Worm (Caenorhabditis elegans) whole organism, young adult: Measurements from ENCODE around the gene Y37A1B.4.

Source experiments
- C17E4.6 ChIP-seq: fragments of 200-800 bp; sonication (Bioruptor generic); IDR thresholded peaks from 2 replicates; pipeline ENCODE4 v1.3.6; 2022; ENCODE audit warnings: missing genetic modification reagents, missing genetic modification characterization, missing compliant biosample characterization
- F10E7.11 ChIP-seq: sonication (generic microtip); optimal IDR thresholded peaks from 2 replicates; lab custom pipeline; 2017; ENCODE audit warnings: mild to moderate bottlenecking, missing genetic modification characterization, moderate library complexity, missing compliant biosample characterization
- F52B5.7 ChIP-seq: sonication (generic microtip); optimal IDR thresholded peaks from 2 replicates; lab custom pipeline; 2016; ENCODE audit warnings: mild to moderate bottlenecking, missing genetic modification characterization, missing compliant biosample characterization
- F57C9.4 ChIP-seq: sonication (generic microtip); optimal IDR thresholded peaks from 2 replicates; lab custom pipeline; 2017; ENCODE audit warnings: mild to moderate bottlenecking, missing genetic modification characterization, missing compliant biosample characterization
- K11D2.4 ChIP-seq: fragments of 200-800 bp; sonication (Bioruptor generic); IDR thresholded peaks from 2 replicates; pipeline ENCODE4 v1.3.6; 2022; ENCODE audit warnings: missing genetic modification reagents, missing genetic modification characterization, missing compliant biosample characterization
- Y53G8AR.9 ChIP-seq: fragments of 200-800 bp; sonication (Bioruptor generic); conservative IDR thresholded peaks from 2 replicates; pipeline ENCODE4 v1.3.6; 2022; ENCODE audit warnings: missing genetic modification reagents, missing genetic modification characterization, missing compliant biosample characterization
- Y56A3A.18 ChIP-seq: fragments of 200-800 bp; sonication (Bioruptor generic); IDR thresholded peaks from 2 replicates; pipeline ENCODE4 v1.3.6; 2022; ENCODE audit warnings: missing genetic modification reagents, missing genetic modification characterization, missing compliant biosample characterization
- Y95B8A.8 ChIP-seq: fragments of 200-800 bp; sonication (Bioruptor generic); IDR thresholded peaks from 2 replicates; pipeline ENCODE4 v1.3.6; 2022; ENCODE audit warnings: missing genetic modification reagents, missing genetic modification characterization, missing compliant biosample characterization
- ZK185.1 ChIP-seq: sonication (generic microtip); optimal IDR thresholded peaks from 2 replicates; lab custom pipeline; 2016; ENCODE audit warnings: mild to moderate bottlenecking, missing genetic modification characterization, missing compliant biosample characterization; ENCODE audit not compliant: poor library complexity, severe bottlenecking
- aptf-3 ChIP-seq: fragments of 200-800 bp; sonication (Bioruptor generic); IDR thresholded peaks from 2 replicates; pipeline ENCODE4 v1.3.6; 2022; ENCODE audit warnings: missing genetic modification characterization, missing compliant biosample characterization
- attf-3 ChIP-seq: fragments of 200-800 bp; sonication (Bioruptor generic); conservative IDR thresholded peaks from 2 replicates; pipeline ENCODE4 v1.3.6; 2022; ENCODE audit warnings: missing genetic modification reagents, missing genetic modification characterization, missing compliant biosample characterization
- attf-5 ChIP-seq: fragments of 200-800 bp; sonication (Bioruptor generic); optimal IDR thresholded peaks from 2 replicates; lab custom pipeline; 2018; ENCODE audit warnings: mild to moderate bottlenecking, missing genetic modification characterization, missing compliant biosample characterization
- cebp-1 ChIP-seq, 2 experiments: fragments of 200-800 bp in 1 of 2; sonication (Bioruptor generic) in 1 of 2; sonication (generic microtip) in 1 of 2; IDR thresholded peaks in 1 of 2; optimal IDR thresholded peaks in 1 of 2; 2 replicates each; pipeline versions ENCODE4 v1.3.6 to Lab custom; 2017 to 2022; ENCODE audit warnings: missing compliant biosample characterization in 2 of 2, missing genetic modification characterization in 2 of 2, mild to moderate bottlenecking in 1 of 2, missing genetic modification reagents in 1 of 2, moderate library complexity in 1 of 2
- ceh-40 ChIP-seq: fragments of 200-800 bp; sonication (Bioruptor generic); IDR thresholded peaks from 2 replicates; pipeline ENCODE4 v1.3.6; 2022; ENCODE audit warnings: missing genetic modification characterization, missing compliant biosample characterization
- ceh-58 ChIP-seq: fragments of 200-800 bp; sonication (Bioruptor generic); IDR thresholded peaks from 2 replicates; pipeline ENCODE4 v1.3.6; 2022; ENCODE audit warnings: missing genetic modification characterization, missing compliant biosample characterization
- ceh-79 ChIP-seq: sonication (generic microtip); optimal IDR thresholded peaks from 2 replicates; lab custom pipeline; 2017; ENCODE audit warnings: mild to moderate bottlenecking, missing genetic modification characterization, missing compliant biosample characterization
- ceh-91 ChIP-seq: fragments of 200-800 bp; sonication (Bioruptor generic); IDR thresholded peaks from 2 replicates; pipeline ENCODE4 v1.3.6; 2022; ENCODE audit warnings: missing genetic modification reagents, missing genetic modification characterization, missing compliant biosample characterization
- dox-1 ChIP-seq: fragments of 200-800 bp; sonication (Bioruptor generic); IDR thresholded peaks from 2 replicates; pipeline ENCODE4 v1.3.6; 2022; ENCODE audit warnings: missing genetic modification reagents, missing genetic modification characterization, missing compliant biosample characterization
- egl-18 ChIP-seq: fragments of 200-800 bp; sonication (Bioruptor generic); IDR thresholded peaks from 2 replicates; pipeline ENCODE4 v1.3.6; 2022; ENCODE audit warnings: missing genetic modification reagents, missing genetic modification characterization, missing compliant biosample characterization
- gei-17 ChIP-seq: fragments of 200-800 bp; sonication (Bioruptor generic); optimal IDR thresholded peaks from 2 replicates; lab custom pipeline; 2018; ENCODE audit warnings: mild to moderate bottlenecking, missing genetic modification characterization, missing compliant biosample characterization
- him-1 ChIP-seq: sonication (generic microtip); optimal IDR thresholded peaks from 2 replicates; lab custom pipeline; 2016; ENCODE audit warnings: missing genotype, missing genetic modification reagents, missing genetic modification characterization, missing compliant biosample characterization
- hlh-26 ChIP-seq: fragments of 200-800 bp; sonication (Bioruptor generic); conservative IDR thresholded peaks from 2 replicates; pipeline ENCODE4 v1.3.6; 2022; ENCODE audit warnings: missing genetic modification reagents, missing genetic modification characterization, missing compliant biosample characterization
- hsf-1 ChIP-seq: fragments of 200-800 bp; sonication (Bioruptor generic); IDR thresholded peaks from 2 replicates; pipeline ENCODE4 v1.3.6; 2022; ENCODE audit warnings: missing genetic modification reagents, missing genetic modification characterization, missing compliant biosample characterization
- lag-1 ChIP-seq: fragments of 200-800 bp; sonication (Bioruptor generic); IDR thresholded peaks from 2 replicates; pipeline ENCODE4 v1.3.6; 2022; ENCODE audit warnings: missing genetic modification reagents, missing genetic modification characterization, missing compliant biosample characterization
- let-607 ChIP-seq, 2 experiments: fragments of 200-800 bp in 1 of 2; sonication (Bioruptor generic) in 1 of 2; sonication (generic microtip) in 1 of 2; optimal IDR thresholded peaks; 2 replicates each; lab custom pipeline; 2016 to 2018; ENCODE audit warnings: mild to moderate bottlenecking in 2 of 2, missing compliant biosample characterization in 2 of 2, missing genetic modification characterization in 2 of 2, moderate library complexity in 2 of 2, missing genotype in 1 of 2
- lin-35 ChIP-seq, 3 experiments: fragments of 150-350 bp in 2 of 3; sonication (generic microtip) in 1 of 3; optimal IDR thresholded peaks; 2 replicates each; lab custom pipeline; 2014 to 2018; ENCODE audit warnings: missing biosample characterization in 3 of 3, missing genetic modification characterization in 3 of 3, missing genetic modification reagents in 3 of 3
- lin-40 ChIP-seq: sonication (generic microtip); optimal IDR thresholded peaks from 2 replicates; lab custom pipeline; 2016; ENCODE audit warnings: missing genetic modification characterization, mild to moderate bottlenecking, missing compliant biosample characterization, missing genotype, missing genetic modification reagents
- lin-54 ChIP-seq: fragments of 200-800 bp; sonication (Bioruptor generic); optimal IDR thresholded peaks from 2 replicates; lab custom pipeline; 2018; ENCODE audit warnings: mild to moderate bottlenecking, missing genetic modification characterization, missing compliant biosample characterization
- lir-1 ChIP-seq: fragments of 200-800 bp; sonication (Bioruptor generic); conservative IDR thresholded peaks from 2 replicates; pipeline ENCODE4 v1.3.6; 2022; ENCODE audit warnings: missing genetic modification reagents, missing genetic modification characterization, missing compliant biosample characterization
- lsy-27 ChIP-seq: sonication (generic microtip); optimal IDR thresholded peaks from 2 replicates; lab custom pipeline; 2017; ENCODE audit warnings: missing genetic modification characterization, mild to moderate bottlenecking, missing compliant biosample characterization, antibody characterized with exemption, missing genotype, borderline replicate concordance; ENCODE audit not compliant: insufficient read depth
- madf-10 ChIP-seq: sonication (generic microtip); optimal IDR thresholded peaks from 2 replicates; lab custom pipeline; 2016; ENCODE audit warnings: mild to moderate bottlenecking, missing genetic modification characterization, missing compliant biosample characterization
- madf-3 ChIP-seq: fragments of 200-800 bp; sonication (Bioruptor generic); IDR thresholded peaks from 2 replicates; pipeline ENCODE4 v1.3.6; 2022; ENCODE audit warnings: missing genetic modification reagents, missing genetic modification characterization, missing compliant biosample characterization
- mcd-1 ChIP-seq: fragments of 200-800 bp; sonication (Bioruptor generic); IDR thresholded peaks from 2 replicates; pipeline ENCODE4 v1.3.6; 2022; ENCODE audit warnings: missing genetic modification reagents, missing genetic modification characterization, missing compliant biosample characterization
- mel-28 ChIP-seq: sonication (generic microtip); optimal IDR thresholded peaks from 2 replicates; lab custom pipeline; 2016; ENCODE audit warnings: borderline replicate concordance, mild to moderate bottlenecking, missing genetic modification characterization, missing compliant biosample characterization
- nfya-1 ChIP-seq: sonication (generic microtip); optimal IDR thresholded peaks from 2 replicates; lab custom pipeline; 2017; ENCODE audit warnings: antibody characterized with exemption, missing compliant biosample characterization, missing genetic modification characterization, borderline replicate concordance; ENCODE audit not compliant: insufficient read depth
- pbrm-1 ChIP-seq: fragments of 200-800 bp; sonication (Bioruptor generic); IDR thresholded peaks from 2 replicates; pipeline ENCODE4 v1.3.6; 2022; ENCODE audit warnings: missing genetic modification reagents, missing genetic modification characterization, missing compliant biosample characterization
- rpc-1 ChIP-seq, 2 experiments: fragments of 150-350 bp in 1 of 2; sonication (generic microtip) in 1 of 2; optimal IDR thresholded peaks; 2 replicates each; lab custom pipeline; 2014 to 2018; ENCODE audit warnings: missing biosample characterization in 1 of 2, missing genetic modification characterization in 1 of 2, missing genetic modification reagents in 1 of 2, missing genotype in 1 of 2
- snpc-1.1 ChIP-seq: sonication (generic microtip); optimal IDR thresholded peaks from 2 replicates; lab custom pipeline; 2017; ENCODE audit warnings: missing genetic modification characterization, mild to moderate bottlenecking, missing compliant biosample characterization, antibody characterized with exemption, moderate library complexity, missing genotype, missing genetic modification reagents; ENCODE audit not compliant: insufficient read depth
- somi-1 ChIP-seq: fragments of 200-800 bp; sonication (Bioruptor generic); optimal IDR thresholded peaks from 2 replicates; lab custom pipeline; 2018; ENCODE audit warnings: mild to moderate bottlenecking, missing genetic modification characterization, missing compliant biosample characterization
- sptf-2 ChIP-seq: fragments of 200-800 bp; sonication (Bioruptor generic); optimal IDR thresholded peaks from 2 replicates; lab custom pipeline; 2018; ENCODE audit warnings: mild to moderate bottlenecking, missing genetic modification characterization, missing compliant biosample characterization
- tbp1 ChIP-seq: fragments of 200-800 bp; sonication (Bioruptor generic); optimal IDR thresholded peaks from 2 replicates; lab custom pipeline; 2018; ENCODE audit warnings: mild to moderate bottlenecking, missing genetic modification characterization, missing compliant biosample characterization
- tbx-9 ChIP-seq: sonication (generic microtip); optimal IDR thresholded peaks from 2 replicates; lab custom pipeline; 2016; ENCODE audit warnings: borderline replicate concordance, missing genetic modification characterization, inconsistent platforms, missing compliant biosample characterization
- tlf-1 ChIP-seq: fragments of 200-800 bp; sonication (Bioruptor generic); optimal IDR thresholded peaks from 2 replicates; lab custom pipeline; 2018; ENCODE audit warnings: mild to moderate bottlenecking, missing genetic modification characterization, missing compliant biosample characterization
- unc-62 ChIP-seq: fragments of 150-350 bp; optimal IDR thresholded peaks from 2 replicates; lab custom pipeline; 2014; ENCODE audit warnings: missing biosample characterization, missing genetic modification reagents, missing genetic modification characterization
- ztf-22 ChIP-seq: fragments of 200-800 bp; sonication (Bioruptor generic); optimal IDR thresholded peaks from 2 replicates; lab custom pipeline; 2018; ENCODE audit warnings: mild to moderate bottlenecking, missing genetic modification characterization, moderate library complexity, missing compliant biosample characterization

The Y37A1B.4 gene

DNA sequence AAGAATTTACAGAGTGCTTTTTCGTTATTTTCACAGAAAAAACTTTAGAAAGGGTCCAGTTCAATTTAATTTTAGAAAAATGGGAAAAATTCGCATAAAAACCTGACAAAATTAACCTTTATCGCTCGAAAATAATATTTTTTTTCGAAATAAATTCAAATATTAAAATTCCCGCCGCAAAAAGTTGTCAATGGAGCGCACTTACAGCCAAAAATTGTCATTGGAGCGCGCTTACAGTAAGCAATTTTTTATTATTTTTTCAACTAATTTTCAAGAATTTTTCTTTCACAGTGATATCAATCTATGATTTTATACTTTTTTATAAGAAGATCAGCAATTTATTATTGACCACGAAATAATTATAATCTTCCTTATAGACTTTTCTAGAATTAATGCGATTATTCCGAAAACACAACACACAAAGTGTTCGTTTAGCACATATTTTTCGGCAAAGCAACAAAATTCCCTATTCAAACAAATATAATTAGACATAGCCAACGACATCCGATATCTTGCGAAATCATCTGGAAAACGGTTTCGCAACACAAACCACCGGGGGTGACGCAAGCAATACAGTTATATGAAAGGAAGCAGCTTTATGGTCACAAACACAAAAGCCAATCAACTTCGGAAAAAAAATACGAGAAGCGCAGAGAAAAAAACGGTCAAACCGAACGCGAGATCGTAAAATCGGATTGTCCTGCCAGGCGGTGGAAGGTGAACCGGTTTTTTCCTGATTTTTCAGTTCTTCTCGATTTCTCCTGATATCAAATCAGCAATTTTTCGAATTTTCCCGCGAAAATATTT, 9.9 kb upstream of the Y37A1B.4 start (continued):
- TF ChIP-seq C17E4.6, result no peak
- no peak for TF ChIP-seq Y53G8AR.9
- TF ChIP-seq rpc-1 (optimal IDR thresholded peaks at IDR 0.05; lab: Kevin White, UChicago), result no peak
- TF ChIP-seq rpc-1 (tag; optimal IDR thresholded peaks at IDR 0.05; lab: Kevin White, UChicago), result no peak
- no peak for TF ChIP-seq snpc-1.1 (tag; lab: Kevin White, UChicago)
- TF ChIP-seq dox-1, result no peak
- no peak for TF ChIP-seq F52B5.7 (tag; lab: Kevin White, UChicago)
- no peak for TF ChIP-seq tbp1 (GFP tag; lab: Kevin White, UChicago)
- TF ChIP-seq ceh-79, result no peak
- TF ChIP-seq attf-3, result no peak
- no peak for TF ChIP-seq lsy-27 (tag; lab: Kevin White, UChicago)
- TF ChIP-seq lir-1, result no peak
- no peak for TF ChIP-seq let-607 (tag; optimal IDR thresholded peaks at IDR 0.05; lab: Kevin White, UChicago)
- TF ChIP-seq K11D2.4 (GFP tag; lab: Robert Waterston, UW), result no peak
- TF ChIP-seq nfya-1, result no peak
- no peak for TF ChIP-seq hsf-1 (GFP tag; lab: Robert Waterston, UW)
- TF ChIP-seq ztf-22, result no peak
- TF ChIP-seq mcd-1 (GFP tag; lab: Robert Waterston, UW), result peak; percentile 89
- TF ChIP-seq aptf-3 (GFP tag; lab: Robert Waterston, UW), result no peak
- TF ChIP-seq lin-40 (tag; lab: Kevin White, UChicago), result no peak
- TF ChIP-seq unc-62 (GFP tag; lab: Kevin White, UChicago), result no peak
- TF ChIP-seq gei-17 (GFP tag; lab: Kevin White, UChicago), result no peak
- no peak for TF ChIP-seq Y95B8A.8 (GFP tag; lab: Robert Waterston, UW)
- TF ChIP-seq hlh-26 (GFP tag; lab: Robert Waterston, UW), result no peak
- TF ChIP-seq ceh-58 (GFP tag; lab: Robert Waterston, UW), result no peak
- TF ChIP-seq Y56A3A.18 (GFP tag; lab: Robert Waterston, UW), result no peak
- TF ChIP-seq ceh-91 (GFP tag; lab: Robert Waterston, UW), result peak; percentile 43; the same call in 1 of the 2 replicates
- no peak for TF ChIP-seq tbx-9
- no peak for TF ChIP-seq ceh-40 (GFP tag; lab: Robert Waterston, UW)
- no peak for TF ChIP-seq mel-28
- TF ChIP-seq cebp-1 (GFP tag; IDR thresholded peaks at IDR 0.05; lab: Robert Waterston, UW), result peak; percentile 96
- peak; percentile 98 for TF ChIP-seq cebp-1 (tag; optimal IDR thresholded peaks at IDR 0.05; lab: Kevin White, UChicago)
- no peak for TF ChIP-seq tlf-1 (GFP tag; lab: Kevin White, UChicago)
- TF ChIP-seq F57C9.4 (tag; lab: Kevin White, UChicago), result no peak
- TF ChIP-seq sptf-2 (GFP tag; lab: Kevin White, UChicago), result no peak
- TF ChIP-seq him-1 (tag; lab: Kevin White, UChicago), result no peak
- TF ChIP-seq attf-5 (GFP tag; lab: Kevin White, UChicago), result no peak
- TF ChIP-seq lag-1 (GFP tag; lab: Robert Waterston, UW), result no peak
- peak; percentile 70 for TF ChIP-seq lin-54 (GFP tag; lab: Kevin White, UChicago)
- TF ChIP-seq pbrm-1, result no peak
- no peak for TF ChIP-seq somi-1
- TF ChIP-seq lin-35 (GFP tag; optimal IDR thresholded peaks at IDR 0.05; lab: Kevin White, UChicago), result peak in 1 of 3 experiments; percentile 20
- no peak for TF ChIP-seq egl-18 (GFP tag; lab: Robert Waterston, UW)
- TF ChIP-seq madf-3 (GFP tag; lab: Robert Waterston, UW), result no peak
- TF ChIP-seq madf-10 (tag; lab: Kevin White, UChicago), result no peak
- TF ChIP-seq ZK185.1 (tag; lab: Kevin White, UChicago), result no peak
- TF ChIP-seq F10E7.11 (tag; lab: Kevin White, UChicago), result no peak
